Worm (Caenorhabditis elegans) whole organism, mixed stage, embryonic: ENCODE measurements around the gene egl-43.

Experiments used
- mls-2 ChIP-seq: sonication (generic microtip); optimal IDR thresholded peaks from 2 replicates; lab custom pipeline; 2016; ENCODE audit warnings: mild to moderate bottlenecking, missing genetic modification characterization, moderate library complexity, missing compliant biosample characterization
- sem-2 ChIP-seq: fragments of 200-800 bp; sonication (Bioruptor generic); optimal IDR thresholded peaks from 2 replicates; lab custom pipeline; 2018; ENCODE audit warnings: mild to moderate bottlenecking, missing genetic modification characterization, missing compliant biosample characterization

ce11 chrII:9965325-9965724 lies 10.3 kb downstream of the egl-43 start:
- TF ChIP-seq sem-2 (GFP tag; lab: Kevin White, UChicago) (no peak), mls-2 (tag; lab: Kevin White, UChicago) (no peak)
